Fruit fly (Drosophila melanogaster): ENCODE results near the gene CG31286.

CG31286 gene

DNA sequence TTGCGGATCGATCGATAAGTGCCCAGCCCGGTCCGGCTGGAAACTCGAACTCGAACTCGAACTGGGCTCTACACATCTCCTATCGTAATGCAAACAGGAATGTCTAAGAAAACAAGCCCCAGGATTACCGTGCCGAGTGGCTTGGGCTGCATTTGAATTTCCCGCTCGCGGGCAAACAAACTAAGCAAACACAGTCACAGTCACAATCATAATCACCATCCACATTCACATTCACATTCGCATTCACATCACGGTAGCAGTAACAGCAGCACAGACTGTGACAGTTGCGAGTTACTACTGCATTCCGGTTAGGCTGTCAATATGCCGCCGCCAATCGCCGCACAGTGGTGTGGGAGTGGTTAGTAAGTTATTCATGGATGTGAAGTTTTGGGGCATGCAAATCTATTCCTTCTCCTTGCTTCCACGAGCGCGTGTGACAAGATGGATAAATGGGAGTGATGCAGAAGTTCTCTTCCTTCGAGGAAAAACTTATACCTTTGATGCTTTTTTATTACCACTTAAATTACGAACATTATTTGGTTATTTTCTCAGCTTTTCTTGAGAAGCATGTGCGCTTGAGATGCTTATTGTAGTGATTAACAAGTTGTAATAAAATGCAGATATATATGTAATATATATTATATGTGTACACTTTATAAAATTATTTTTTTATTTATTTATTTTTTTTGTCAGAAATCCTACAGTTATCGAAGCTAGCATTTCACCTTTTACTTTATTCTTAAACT, 23.5 kb downstream of the CG31286 start (continued):
- TF ChIP-seq Aef1 (GFP tag; IDR thresholded peaks at IDR 0.05) (no peak), crol (GFP tag; IDR thresholded peaks at IDR 0.05) (no peak), chinmo (GFP tag; IDR thresholded peaks at IDR 0.05; ENCODE audit: partially characterized antibody) (0 out of 4 replicates have a peak, but pooled peaks have one; percentile 32), CG31388 (GFP tag; optimal IDR thresholded peaks at IDR 0.05) (no peak), hbn (GFP tag; IDR thresholded peaks at IDR 0.05; ENCODE audit: partially characterized antibody) (no peak), NfI (GFP tag; optimal IDR thresholded peaks at IDR 0.05) (no peak), CG43689 (GFP tag; IDR thresholded peaks at IDR 0.05) (no peak), dmrt11E (tag; optimal IDR thresholded peaks at IDR 0.05) (no peak), CG9437 (GFP tag; optimal IDR thresholded peaks at IDR 0.05) (peak; percentile 45), CG16863 (GFP tag; optimal IDR thresholded peaks at IDR 0.05) (no peak), Poxn (GFP tag; IDR thresholded peaks at IDR 0.05) (no peak), insv (GFP tag; optimal IDR thresholded peaks at IDR 0.05) (no peak), CG8281 (tag; optimal IDR thresholded peaks at IDR 0.05) (no peak), bsh (GFP tag; optimal IDR thresholded peaks at IDR 0.05) (peak in 1 of 2 experiments; percentile 51), CHES-1-like (GFP tag; optimal IDR thresholded peaks at IDR 0.05) (no peak), en (GFP tag; optimal IDR thresholded peaks at IDR 0.05) (no peak), usp (GFP tag; optimal IDR thresholded peaks at IDR 0.05) (no peak), CG6272 (GFP tag; IDR thresholded peaks at IDR 0.05) (0 out of 2 replicates have a peak, but pooled peaks have one; percentile 5), Opbp (GFP tag; IDR thresholded peaks at IDR 0.05; ENCODE audit: partially characterized antibody) (no peak), CkIIα-i1 (GFP tag; IDR thresholded peaks at IDR 0.05) (no peak), CG11093 (GFP tag; IDR thresholded peaks at IDR 0.05) (peak; percentile 17; the same call in 1 of the 3 replicates), CG15073 (GFP tag; optimal IDR thresholded peaks at IDR 0.05) (no peak), Six4 (GFP tag; optimal IDR thresholded peaks at IDR 0.05) (no peak), hkb (optimal IDR thresholded peaks at IDR 0.05) (no peak), hkb (GFP tag; IDR thresholded peaks at IDR 0.05) (no peak), Nf-YA (GFP tag; IDR thresholded peaks at IDR 0.05) (no peak), odd (GFP tag; optimal IDR thresholded peaks at IDR 0.05) (no peak), oc (tag; optimal IDR thresholded peaks at IDR 0.05) (no peak), HLH4C (GFP tag; IDR thresholded peaks at IDR 0.05; ENCODE audit: partially characterized antibody) (no peak), CG10267 (tag; optimal IDR thresholded peaks at IDR 0.05) (peak; percentile 7), CG31441 (GFP tag; IDR thresholded peaks at IDR 0.05) (peak; percentile 77), inv (GFP tag; IDR thresholded peaks at IDR 0.05; ENCODE audit: partially characterized antibody) (no peak), trh (GFP tag; optimal IDR thresholded peaks at IDR 0.05) (no peak), CG7271 (tag; optimal IDR thresholded peaks at IDR 0.05) (no peak), CG4424 (GFP tag; optimal IDR thresholded peaks at IDR 0.05) (peak; percentile 10), zen2 (GFP tag; IDR thresholded peaks at IDR 0.05; ENCODE audit: partially characterized antibody) (no peak), fru (optimal IDR thresholded peaks at IDR 0.05) (no peak), Ada2b (GFP tag; IDR thresholded peaks at IDR 0.05) (no peak), CG1024 (GFP tag; IDR thresholded peaks at IDR 0.05) (no peak), CG30403 (GFP tag; optimal IDR thresholded peaks at IDR 0.05) (no peak), gsb-n (tag; optimal IDR thresholded peaks at IDR 0.05) (no peak), CG6654 (GFP tag; optimal IDR thresholded peaks at IDR 0.05) (no peak), CG6765 (GFP tag; optimal IDR thresholded peaks at IDR 0.05) (no peak), CG2875 (GFP tag; optimal IDR thresholded peaks at IDR 0.05) (no peak), CG5953 (GFP tag; IDR thresholded peaks at IDR 0.05) (no peak), bab2 (GFP tag; optimal IDR thresholded peaks at IDR 0.05) (no peak), MBD-R2 (GFP tag; IDR thresholded peaks at IDR 0.05) (no peak), CG1603 (tag; optimal IDR thresholded peaks at IDR 0.05) (peak; percentile 69), slou (GFP tag; optimal IDR thresholded peaks at IDR 0.05) (no peak), scrt (GFP tag; optimal IDR thresholded peaks at IDR 0.05) (no peak)

Measured in whole organism, embryonic.